Fruit fly (Drosophila melanogaster) whole organism, wandering third instar larva: ENCODE results near the gene CG34462.

Experiments
- Abd-B ChIP-seq: fragments of >200 bp; optimal IDR thresholded peaks from 2 replicates; lab custom pipeline; 2017; ENCODE audit warnings: missing biosample characterization, missing genetic modification characterization
- CG32264 ChIP-seq: fragments of 200-800 bp; sonication (Bioruptor generic); optimal IDR thresholded peaks from 2 replicates; lab custom pipeline; 2016; ENCODE audit warnings: missing biosample characterization, missing genetic modification characterization
- CG9705 ChIP-seq: fragments of 200-800 bp; sonication (Bioruptor generic); optimal IDR thresholded peaks from 2 replicates; lab custom pipeline; 2018; ENCODE audit warnings: missing biosample characterization, mild to moderate bottlenecking, missing genetic modification characterization
- CrebA ChIP-seq: fragments of 200-800 bp; sonication (Bioruptor generic); optimal IDR thresholded peaks from 2 replicates; lab custom pipeline; 2016; ENCODE audit warnings: missing biosample characterization, mild to moderate bottlenecking, missing genetic modification characterization, borderline replicate concordance
- Dfd ChIP-seq: fragments of >200 bp; optimal IDR thresholded peaks from 2 replicates; lab custom pipeline; 2017; ENCODE audit warnings: missing biosample characterization, missing genetic modification characterization
- Dif ChIP-seq: fragments of 200-275, 200-300 bp; sonication (Bioruptor generic); optimal IDR thresholded peaks from 2 replicates; lab custom pipeline; 2018; ENCODE audit warnings: missing biosample characterization, missing genetic modification characterization; ENCODE audit not compliant: partially characterized antibody
- GATAd ChIP-seq: sonication (Bioruptor generic); optimal IDR thresholded peaks from 2 replicates; lab custom pipeline; 2016; ENCODE audit warnings: missing biosample characterization, missing genetic modification characterization
- HLH106 ChIP-seq: fragments of 200-800 bp; optimal IDR thresholded peaks from 3 replicates; lab custom pipeline; 2019; ENCODE audit warnings: missing biosample characterization, mild to moderate bottlenecking, missing genetic modification characterization, moderate library complexity
- Hnf4 ChIP-seq: fragments of 200-800 bp; sonication (Bioruptor generic); optimal IDR thresholded peaks from 2 replicates; lab custom pipeline; 2016; ENCODE audit warnings: missing biosample characterization, mild to moderate bottlenecking, missing genetic modification characterization
- Hr83 ChIP-seq: fragments of 200-300 bp; sonication (Bioruptor generic); optimal IDR thresholded peaks from 2 replicates; lab custom pipeline; 2016; ENCODE audit warnings: missing biosample characterization, mild to moderate bottlenecking, missing genetic modification characterization, moderate library complexity; ENCODE audit not compliant: poor library complexity, severe bottlenecking
- Jra ChIP-seq: sonication (Bioruptor generic); optimal IDR thresholded peaks from 2 replicates; lab custom pipeline; 2016; ENCODE audit warnings: missing biosample characterization, missing genetic modification characterization
- Myc ChIP-seq: fragments of >200 bp; optimal IDR thresholded peaks from 2 replicates; lab custom pipeline; 2017
- N ChIP-seq: fragments of >200 bp; optimal IDR thresholded peaks from 2 replicates; lab custom pipeline; 2018; ENCODE audit warnings: missing biosample characterization, missing external identifiers, missing genetic modification characterization
- OdsH ChIP-seq: fragments of 200-800 bp; sonication (Bioruptor generic); optimal IDR thresholded peaks from 2 replicates; lab custom pipeline; 2016; ENCODE audit warnings: missing biosample characterization, mild to moderate bottlenecking, missing genetic modification characterization
- Sp1 ChIP-seq: fragments of 200-800 bp; sonication (Bioruptor generic); optimal IDR thresholded peaks from 3 replicates; lab custom pipeline; 2019; ENCODE audit warnings: missing biosample characterization, mild to moderate bottlenecking, missing genetic modification characterization, moderate library complexity
- Vsx2 ChIP-seq: fragments of 200-300, 225-300 bp; sonication (Bioruptor generic); optimal IDR thresholded peaks from 2 replicates; lab custom pipeline; 2018; ENCODE audit warnings: missing biosample characterization, missing genetic modification characterization; ENCODE audit not compliant: partially characterized antibody
- br ChIP-seq: fragments of 200-800 bp; sonication (Bioruptor generic); optimal IDR thresholded peaks from 2 replicates; lab custom pipeline; 2016; ENCODE audit warnings: missing biosample characterization, missing genetic modification characterization
- brk ChIP-seq: fragments of 200-800 bp; sonication (Bioruptor generic); optimal IDR thresholded peaks from 2 replicates; lab custom pipeline; 2016; ENCODE audit warnings: missing biosample characterization, mild to moderate bottlenecking, missing genetic modification characterization
- dl ChIP-seq, 2 experiments: fragments of 175-275, 200-275 bp in 1 of 2; fragments of 200-275 bp in 1 of 2; sonication (Bioruptor generic); optimal IDR thresholded peaks; lab custom pipeline; 2018; ENCODE audit warnings: mild to moderate bottlenecking in 2 of 2, missing biosample characterization in 2 of 2, missing genetic modification characterization in 2 of 2, moderate library complexity in 2 of 2; ENCODE audit not compliant: partially characterized antibody in 2 of 2, insufficient read depth in 1 of 2
- dmrt93B ChIP-seq: fragments of 200-800 bp; sonication (Bioruptor generic); optimal IDR thresholded peaks from 2 replicates; lab custom pipeline; 2018; ENCODE audit warnings: missing biosample characterization, mild to moderate bottlenecking, missing genetic modification characterization
- dsf ChIP-seq: sonication (Bioruptor generic); optimal IDR thresholded peaks from 2 replicates; lab custom pipeline; 2016; ENCODE audit warnings: missing biosample characterization, missing genetic modification characterization, borderline replicate concordance
- ey ChIP-seq: fragments of 200-800 bp; sonication (Bioruptor generic); optimal IDR thresholded peaks from 2 replicates; lab custom pipeline; 2016; ENCODE audit warnings: missing biosample characterization, missing genetic modification characterization
- foxo ChIP-seq, 2 experiments: fragments of 200-800 bp; sonication (Bioruptor generic); optimal IDR thresholded peaks; 2 replicates in 1 of 2; 3 replicates in 1 of 2; lab custom pipeline; 2016 to 2017; ENCODE audit warnings: missing biosample characterization in 2 of 2, missing genetic modification characterization in 2 of 2
- h ChIP-seq: fragments of 200-800 bp; sonication (Bioruptor generic); optimal IDR thresholded peaks from 3 replicates; lab custom pipeline; 2016; ENCODE audit warnings: missing biosample characterization, mild to moderate bottlenecking, missing genetic modification characterization
- jim ChIP-seq: fragments of 175-275, 200-325 bp; sonication (Bioruptor generic); optimal IDR thresholded peaks from 2 replicates; lab custom pipeline; 2016; ENCODE audit warnings: missing biosample characterization, mild to moderate bottlenecking, missing genetic modification characterization
- lola ChIP-seq: fragments of >200 bp; optimal IDR thresholded peaks from 2 replicates; lab custom pipeline; 2017; ENCODE audit warnings: missing biosample characterization, missing genetic modification characterization
- rgr ChIP-seq: fragments of 200-800 bp; sonication (Bioruptor generic); optimal IDR thresholded peaks from 3 replicates; lab custom pipeline; 2016; ENCODE audit warnings: missing biosample characterization, mild to moderate bottlenecking, missing genetic modification characterization
- tai ChIP-seq: sonication (Bioruptor generic); optimal IDR thresholded peaks from 2 replicates; lab custom pipeline; 2016; ENCODE audit warnings: missing biosample characterization, missing genetic modification characterization
- usp ChIP-seq: fragments of >200 bp; optimal IDR thresholded peaks from 2 replicates; lab custom pipeline; 2017; ENCODE audit warnings: missing biosample characterization, missing genetic modification characterization
- woc ChIP-seq: sonication (Bioruptor generic); optimal IDR thresholded peaks from 2 replicates; lab custom pipeline; 2016; ENCODE audit warnings: missing biosample characterization, mild to moderate bottlenecking, missing genetic modification characterization

Gene CG34462

DNA sequence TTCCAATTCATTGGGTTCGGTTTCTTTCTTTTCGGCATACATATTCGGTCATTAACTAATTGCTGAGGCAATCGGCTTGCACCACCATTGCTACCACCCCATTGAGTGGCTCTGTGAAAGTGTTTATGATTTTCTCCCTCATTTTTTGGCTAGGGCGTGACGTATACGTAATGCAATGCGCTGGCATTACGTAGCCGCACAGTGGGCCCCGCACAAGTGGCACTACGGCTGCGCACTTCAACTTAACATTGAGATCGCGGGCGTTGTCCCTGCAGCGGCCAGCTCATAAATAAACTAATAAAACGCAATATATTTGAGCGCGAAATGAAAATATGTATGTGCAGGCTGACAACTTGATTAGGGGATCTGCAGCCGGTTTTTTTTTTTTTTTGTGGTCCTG, 3.0 kb downstream of the CG34462 start:
- TF ChIP-seq lola (GFP tag; lab: Kevin White, UChicago) (no peak), Myc (lab: Kevin White, UChicago) (no peak), jim (GFP tag; lab: Kevin White, UChicago) (no peak), foxo (GFP tag; optimal IDR thresholded peaks at IDR 0.05; lab: Kevin White, UChicago) (no peak), GATAd (GFP tag; lab: Kevin White, UChicago) (no peak), Dfd (no peak), Abd-B (no peak), h (no peak)

DNA sequence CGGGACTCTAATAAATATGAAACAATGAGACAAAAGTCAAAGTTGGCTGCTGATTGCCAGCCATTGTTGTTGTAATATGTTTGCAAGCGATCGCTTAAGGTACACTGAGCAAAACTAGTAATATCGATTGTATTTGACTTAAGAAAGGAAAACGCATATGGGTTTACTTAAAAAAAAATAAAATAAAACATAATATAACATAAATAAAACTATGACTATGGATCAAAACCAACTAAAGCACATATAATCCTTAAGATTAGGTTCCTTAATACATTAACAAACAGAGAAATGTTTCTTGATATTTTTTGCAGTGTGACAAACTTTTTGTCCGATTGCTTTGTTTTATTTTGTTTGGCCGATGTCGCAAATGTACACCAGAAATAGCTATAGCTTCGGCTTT, 5.2 kb downstream of the CG34462 start:
- no peak for TF ChIP-seq HLH106 (tag; lab: Kevin White, UChicago)
- no peak for TF ChIP-seq woc (GFP tag; lab: Kevin White, UChicago)
- no peak for TF ChIP-seq GATAd (GFP tag; lab: Kevin White, UChicago)
- TF ChIP-seq dmrt93B (GFP tag; lab: Kevin White, UChicago), result no peak
- no peak for TF ChIP-seq Vsx2 (GFP tag; lab: Kevin White, UChicago)
- no peak for TF ChIP-seq tai (GFP tag; lab: Kevin White, UChicago)
- TF ChIP-seq Hr83 (GFP tag; lab: Kevin White, UChicago), result no peak
- no peak for TF ChIP-seq dsf
- TF ChIP-seq usp, result no peak
- TF ChIP-seq dl (GFP tag; optimal IDR thresholded peaks at IDR 0.05; lab: Kevin White, UChicago; ENCODE audit: insufficient read depth in 1 of 2, partially characterized antibody in 2 of 2), result no peak
- no peak for TF ChIP-seq CrebA (GFP tag; lab: Kevin White, UChicago)
- TF ChIP-seq OdsH, result no peak
- TF ChIP-seq N (GFP tag; lab: Kevin White, UChicago), result no peak
- TF ChIP-seq h, result no peak

DNA sequence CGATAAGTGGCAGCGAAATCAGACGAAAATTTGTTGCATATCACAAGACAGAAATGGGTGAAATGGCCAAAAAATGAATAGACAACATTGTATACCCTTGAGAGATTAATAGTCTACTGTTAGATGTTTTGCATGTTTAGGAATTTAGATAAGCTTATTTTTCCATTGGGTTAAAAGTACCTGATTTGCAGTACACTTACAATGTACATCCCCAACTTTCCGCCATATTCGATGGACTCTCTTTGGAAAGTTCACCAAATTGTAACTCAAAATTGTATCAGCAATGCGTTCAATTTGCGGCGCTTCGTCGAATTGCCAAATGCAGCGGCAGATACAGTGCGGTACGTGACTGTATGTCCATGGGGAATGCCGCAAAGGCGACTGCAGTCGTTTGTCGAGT, 6.0 kb downstream of the CG34462 start:
- TF ChIP-seq dmrt93B (GFP tag; lab: Kevin White, UChicago), result no peak
- no peak for TF ChIP-seq Jra (GFP tag; lab: Kevin White, UChicago)
- TF ChIP-seq Myc (lab: Kevin White, UChicago), result no peak
- TF ChIP-seq foxo (GFP tag; optimal IDR thresholded peaks at IDR 0.05; lab: Kevin White, UChicago), result no peak
- no peak for TF ChIP-seq CrebA (GFP tag; lab: Kevin White, UChicago)
- no peak for TF ChIP-seq rgr (GFP tag; lab: Kevin White, UChicago)
- no peak for TF ChIP-seq dl (GFP tag; optimal IDR thresholded peaks at IDR 0.05; lab: Kevin White, UChicago; ENCODE audit: insufficient read depth in 1 of 2, partially characterized antibody in 2 of 2)
- no peak for TF ChIP-seq brk (GFP tag; lab: Kevin White, UChicago)
- no peak for TF ChIP-seq CG32264 (GFP tag; lab: Kevin White, UChicago)
- no peak for TF ChIP-seq br (GFP tag; lab: Kevin White, UChicago)
- no peak for TF ChIP-seq N (GFP tag; lab: Kevin White, UChicago)
- TF ChIP-seq GATAd (GFP tag; lab: Kevin White, UChicago), result no peak
- no peak for TF ChIP-seq Dif (GFP tag; lab: Kevin White, UChicago)
- no peak for TF ChIP-seq HLH106 (tag; lab: Kevin White, UChicago)
- no peak for TF ChIP-seq ey (GFP tag; lab: Kevin White, UChicago)
- TF ChIP-seq dsf, result no peak
- TF ChIP-seq, all 38 proteins: peak for 0

DNA sequence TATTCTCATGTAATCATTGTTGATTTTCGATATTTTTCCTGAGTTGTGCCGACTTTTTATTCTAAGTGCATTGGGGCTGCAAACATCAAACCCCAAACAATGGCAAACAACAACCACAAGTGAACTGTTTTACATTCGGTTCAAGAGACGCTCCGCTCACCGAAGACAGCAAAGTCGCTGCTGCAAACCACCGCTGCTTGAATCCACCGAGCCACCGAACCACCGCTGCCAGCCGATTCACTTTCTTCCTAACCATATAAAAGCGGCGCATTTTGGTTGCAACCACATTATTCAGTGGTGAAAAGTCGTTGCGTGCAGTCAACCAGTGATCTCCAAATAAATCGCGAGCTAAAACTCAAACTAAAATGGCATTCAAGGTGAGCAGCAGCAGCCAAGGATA, 8.0 kb downstream of the CG34462 start, which contains the start of gene Cpr66Cb:
Gene Cpr66Cb, plus strand, starts transcription at position 301 of the 400 bp plus-strand sequence.
- TF ChIP-seq Sp1 (GFP tag; lab: Kevin White, UChicago) (no peak), dsf (no peak), foxo (GFP tag; optimal IDR thresholded peaks at IDR 0.05; lab: Kevin White, UChicago) (no peak), Hnf4 (GFP tag; lab: Kevin White, UChicago) (no peak), GATAd (GFP tag; lab: Kevin White, UChicago) (no peak), CrebA (GFP tag; lab: Kevin White, UChicago) (no peak), rgr (GFP tag; lab: Kevin White, UChicago) (no peak), Jra (GFP tag; lab: Kevin White, UChicago) (no peak), dl (GFP tag; optimal IDR thresholded peaks at IDR 0.05; lab: Kevin White, UChicago; ENCODE audit: insufficient read depth in 1 of 2, partially characterized antibody in 2 of 2) (no peak), Dif (GFP tag; lab: Kevin White, UChicago) (no peak), Abd-B (no peak), CG9705 (GFP tag; lab: Kevin White, UChicago) (no peak), HLH106 (tag; lab: Kevin White, UChicago) (no peak), N (GFP tag; lab: Kevin White, UChicago) (no peak), ey (GFP tag; lab: Kevin White, UChicago) (no peak)
- TF ChIP-seq, all 38 proteins: peak for 0
